Fruit fly (Drosophila melanogaster) whole organism, embryonic: ENCODE measurements around the gene CG15170.

Experiments used
- Bgb ChIP-seq: fragments of 200-800 bp; sonication (Bioruptor generic); IDR thresholded peaks from 2 replicates; pipeline ENCODE4 v1.3.6; 2022; ENCODE audit warnings: missing biosample characterization, missing genetic modification characterization; ENCODE audit not compliant: partially characterized antibody
- Bteb2 ChIP-seq: fragments of 200-800 bp; sonication (Bioruptor generic); optimal IDR thresholded peaks from 2 replicates; lab custom pipeline; 2016; ENCODE audit warnings: missing biosample characterization, missing genetic modification characterization
- CG12659 ChIP-seq: fragments of 200-800 bp; sonication (Bioruptor generic); optimal IDR thresholded peaks from 3 replicates; lab custom pipeline; 2017; ENCODE audit warnings: mild to moderate bottlenecking, missing biosample characterization, missing genetic modification reagents, missing genetic modification characterization
- CG13296 ChIP-seq: fragments of 200-800 bp; sonication (Bioruptor generic); optimal IDR thresholded peaks from 3 replicates; lab custom pipeline; 2018; ENCODE audit warnings: missing biosample characterization, mild to moderate bottlenecking, missing genetic modification characterization
- CG14965 ChIP-seq: fragments of 200-800 bp; sonication (Bioruptor generic); optimal IDR thresholded peaks from 2 replicates; lab custom pipeline; 2016; ENCODE audit warnings: missing biosample characterization, missing genetic modification characterization, borderline replicate concordance
- CG15269 ChIP-seq: fragments of 200-800 bp; sonication (Bioruptor generic); optimal IDR thresholded peaks from 2 replicates; lab custom pipeline; 2018; ENCODE audit warnings: missing biosample characterization, mild to moderate bottlenecking, missing genetic modification characterization, moderate library complexity
- CG15601 ChIP-seq: fragments of 200-800 bp; sonication (Bioruptor generic); optimal IDR thresholded peaks from 3 replicates; lab custom pipeline; 2019; ENCODE audit warnings: missing biosample characterization, mild to moderate bottlenecking, missing genetic modification characterization, moderate library complexity
- CG1603 ChIP-seq: fragments of 200-800 bp; sonication (Bioruptor generic); optimal IDR thresholded peaks from 2 replicates; lab custom pipeline; 2019; ENCODE audit warnings: missing biosample characterization, mild to moderate bottlenecking, missing genetic modification characterization, moderate library complexity
- CG17612 ChIP-seq: fragments of 200-800 bp; sonication (Bioruptor generic); IDR thresholded peaks from 2 replicates; pipeline ENCODE4 v1.3.6; 2022; ENCODE audit warnings: missing biosample characterization, missing genetic modification characterization
- CG3065 ChIP-seq: fragments of 200-800 bp; sonication (Bioruptor generic); optimal IDR thresholded peaks from 2 replicates; lab custom pipeline; 2016; ENCODE audit warnings: missing biosample characterization, missing genetic modification characterization
- CG33213 ChIP-seq: fragments of 200-800 bp; sonication (Bioruptor generic); optimal IDR thresholded peaks from 3 replicates; lab custom pipeline; 2016; ENCODE audit warnings: missing biosample characterization, missing genetic modification characterization
- CG3407 ChIP-seq: fragments of 200-800 bp; sonication (Bioruptor generic); optimal IDR thresholded peaks from 2 replicates; lab custom pipeline; 2018; ENCODE audit warnings: missing biosample characterization, mild to moderate bottlenecking, missing genetic modification characterization
- CG34422 ChIP-seq: fragments of 200-800 bp; sonication (Bioruptor generic); IDR thresholded peaks from 3 replicates; pipeline ENCODE4 v1.3.6; 2022; ENCODE audit warnings: missing biosample characterization, missing genetic modification characterization
- CG5953 ChIP-seq: fragments of 200-800 bp; sonication (Bioruptor generic); IDR thresholded peaks from 2 replicates; pipeline ENCODE4 v1.3.6; 2022; ENCODE audit warnings: missing biosample characterization, missing genetic modification characterization
- CG7928 ChIP-seq: fragments of 200-800 bp; sonication (Bioruptor generic); optimal IDR thresholded peaks from 2 replicates; lab custom pipeline; 2017; ENCODE audit warnings: missing biosample characterization, mild to moderate bottlenecking, missing genetic modification characterization
- CG7963 ChIP-seq: fragments of 200-800 bp; sonication (Bioruptor generic); IDR thresholded peaks from 3 replicates; pipeline ENCODE4 v1.3.6; 2022; ENCODE audit warnings: missing biosample characterization, missing genetic modification characterization; ENCODE audit not compliant: partially characterized antibody
- CG8281 ChIP-seq: fragments of 200-800 bp; sonication (Bioruptor generic); optimal IDR thresholded peaks from 2 replicates; lab custom pipeline; 2018; ENCODE audit warnings: missing biosample characterization, mild to moderate bottlenecking, missing genetic modification characterization, moderate library complexity
- CG8944 ChIP-seq: fragments of 200-800 bp; sonication (Bioruptor generic); optimal IDR thresholded peaks from 3 replicates; lab custom pipeline; 2016; ENCODE audit warnings: missing biosample characterization, missing genetic modification characterization
- CG9437 ChIP-seq: fragments of 200-800 bp; sonication (Bioruptor generic); optimal IDR thresholded peaks from 2 replicates; lab custom pipeline; 2018; ENCODE audit warnings: missing biosample characterization, mild to moderate bottlenecking, missing genetic modification characterization
- Dbx ChIP-seq: fragments of 200-800 bp; sonication (Bioruptor generic); IDR thresholded peaks from 3 replicates; pipeline ENCODE4 v1.3.6; 2022; ENCODE audit warnings: missing biosample characterization, missing genetic modification characterization
- Deaf1 ChIP-seq: fragments of 200-800 bp; optimal IDR thresholded peaks from 3 replicates; lab custom pipeline; 2019; ENCODE audit warnings: missing biosample characterization, mild to moderate bottlenecking, missing genetic modification characterization, moderate library complexity
- Dip3 ChIP-seq: fragments of 200-800 bp; sonication (Bioruptor generic); optimal IDR thresholded peaks from 3 replicates; lab custom pipeline; 2016; ENCODE audit warnings: missing biosample characterization, missing genetic modification characterization
- Elba2 ChIP-seq: fragments of 200-800 bp; sonication (Bioruptor generic); optimal IDR thresholded peaks from 3 replicates; lab custom pipeline; 2016; ENCODE audit warnings: missing biosample characterization, missing genetic modification characterization
- Ets97D ChIP-seq: fragments of 200-800 bp; sonication (Bioruptor generic); optimal IDR thresholded peaks from 3 replicates; lab custom pipeline; 2016; ENCODE audit warnings: missing biosample characterization, missing genetic modification characterization
- Fer3 ChIP-seq: fragments of 200-800 bp; sonication (Bioruptor generic); optimal IDR thresholded peaks from 2 replicates; lab custom pipeline; 2018; ENCODE audit warnings: missing biosample characterization, mild to moderate bottlenecking, missing genetic modification characterization, moderate library complexity
- Kr ChIP-seq: fragments of 200-800 bp; sonication (Bioruptor generic); optimal IDR thresholded peaks from 2 replicates; lab custom pipeline; 2017; ENCODE audit warnings: missing biosample characterization, mild to moderate bottlenecking, missing genetic modification characterization
- Mrtf ChIP-seq: fragments of 200-800 bp; sonication (Bioruptor generic); IDR thresholded peaks from 3 replicates; pipeline ENCODE4 v1.3.6; 2022; ENCODE audit warnings: missing biosample characterization, missing genetic modification characterization
- Ptx1 ChIP-seq: fragments of 200-800 bp; sonication (Bioruptor generic); IDR thresholded peaks from 2 replicates; pipeline ENCODE4 v1.3.6; 2022; ENCODE audit warnings: missing biosample characterization, missing genetic modification characterization
- Rfx ChIP-seq: fragments of 200-800 bp; sonication (Bioruptor generic); IDR thresholded peaks from 2 replicates; pipeline ENCODE4 v1.3.6; 2022; ENCODE audit warnings: missing biosample characterization, missing genetic modification characterization
- Sox100B ChIP-seq: fragments of 200-800 bp; sonication (Bioruptor generic); optimal IDR thresholded peaks from 3 replicates; lab custom pipeline; 2018; ENCODE audit warnings: missing biosample characterization, mild to moderate bottlenecking, missing genetic modification characterization
- Sry-β ChIP-seq: fragments of 200-800 bp; sonication (Bioruptor generic); optimal IDR thresholded peaks from 2 replicates; lab custom pipeline; 2018; ENCODE audit warnings: missing biosample characterization, mild to moderate bottlenecking, missing genetic modification characterization, moderate library complexity
- bowl ChIP-seq: fragments of 200-800 bp; sonication (Bioruptor generic); IDR thresholded peaks from 2 replicates; pipeline ENCODE4 v1.3.6; 2022; ENCODE audit warnings: missing biosample characterization, missing genetic modification characterization
- cato ChIP-seq: fragments of 200-800 bp; sonication (Bioruptor generic); optimal IDR thresholded peaks from 2 replicates; lab custom pipeline; 2016; ENCODE audit warnings: missing biosample characterization, missing genetic modification characterization, borderline replicate concordance
- cg ChIP-seq: fragments of 200-800 bp; sonication (Bioruptor generic); optimal IDR thresholded peaks from 3 replicates; lab custom pipeline; 2019; ENCODE audit warnings: missing biosample characterization, mild to moderate bottlenecking, missing genetic modification characterization, moderate library complexity
- chif ChIP-seq, 2 experiments: fragments of 200-800 bp; sonication (Bioruptor generic); optimal IDR thresholded peaks; 3 replicates each; lab custom pipeline; 2016; ENCODE audit warnings: missing biosample characterization in 2 of 2, missing genetic modification characterization in 2 of 2
- emc ChIP-seq: fragments of 200-800 bp; sonication (Bioruptor generic); optimal IDR thresholded peaks from 2 replicates; lab custom pipeline; 2016; ENCODE audit warnings: missing biosample characterization, missing genetic modification characterization
- fd64A ChIP-seq: fragments of 200-800 bp; sonication (Bioruptor generic); optimal IDR thresholded peaks from 3 replicates; lab custom pipeline; 2018; ENCODE audit warnings: missing biosample characterization, mild to moderate bottlenecking, missing genetic modification characterization
- gem ChIP-seq: fragments of 200-800 bp; sonication (Bioruptor generic); optimal IDR thresholded peaks from 2 replicates; lab custom pipeline; 2019; ENCODE audit warnings: missing biosample characterization, mild to moderate bottlenecking, missing genetic modification characterization, moderate library complexity
- lilli ChIP-seq: fragments of 200-800 bp; sonication (Bioruptor generic); optimal IDR thresholded peaks from 3 replicates; lab custom pipeline; 2016; ENCODE audit warnings: missing biosample characterization, missing genetic modification characterization
- maf-S ChIP-seq: fragments of 200-800 bp; sonication (Bioruptor generic); optimal IDR thresholded peaks from 2 replicates; lab custom pipeline; 2016; ENCODE audit warnings: missing biosample characterization, missing genetic modification characterization
- psq ChIP-seq: fragments of 200-800 bp; sonication (Bioruptor generic); optimal IDR thresholded peaks from 2 replicates; lab custom pipeline; 2017; ENCODE audit warnings: missing biosample characterization, missing genetic modification characterization
- repo ChIP-seq: fragments of 200-800 bp; sonication (Bioruptor generic); optimal IDR thresholded peaks from 2 replicates; lab custom pipeline; 2016; ENCODE audit warnings: missing biosample characterization, missing genetic modification characterization
- slp2 ChIP-seq: fragments of 200-800 bp; sonication (Bioruptor generic); optimal IDR thresholded peaks from 2 replicates; lab custom pipeline; 2016; ENCODE audit warnings: missing biosample characterization, missing genetic modification characterization
- sna ChIP-seq: fragments of 200-800 bp; sonication (Bioruptor generic); IDR thresholded peaks from 2 replicates; pipeline ENCODE4 v1.3.6; 2022; ENCODE audit warnings: missing biosample characterization, missing genetic modification characterization; ENCODE audit not compliant: partially characterized antibody
- so ChIP-seq: fragments of 200-800 bp; sonication (Bioruptor generic); IDR thresholded peaks from 3 replicates; pipeline ENCODE4 v1.3.6; 2022; ENCODE audit warnings: missing biosample characterization, missing genetic modification characterization
- ssp ChIP-seq: fragments of 200-800 bp; sonication (Bioruptor generic); IDR thresholded peaks from 2 replicates; pipeline ENCODE4 v1.3.6; 2022; ENCODE audit warnings: missing biosample characterization, missing genetic modification characterization
- tio ChIP-seq: fragments of 200-800 bp; sonication (Bioruptor generic); optimal IDR thresholded peaks from 2 replicates; lab custom pipeline; 2017; ENCODE audit warnings: missing biosample characterization, missing genetic modification characterization, inconsistent platforms
- tna ChIP-seq: fragments of 200-800 bp; sonication (Bioruptor generic); IDR thresholded peaks from 2 replicates; pipeline ENCODE4 v1.3.6; 2022; ENCODE audit warnings: missing biosample characterization, missing genetic modification characterization; ENCODE audit not compliant: partially characterized antibody
- tup ChIP-seq: fragments of 200-800 bp; sonication (Bioruptor generic); optimal IDR thresholded peaks from 2 replicates; lab custom pipeline; 2016; ENCODE audit warnings: missing biosample characterization, mild to moderate bottlenecking, missing genetic modification characterization, moderate library complexity

CG15170 gene

DNA sequence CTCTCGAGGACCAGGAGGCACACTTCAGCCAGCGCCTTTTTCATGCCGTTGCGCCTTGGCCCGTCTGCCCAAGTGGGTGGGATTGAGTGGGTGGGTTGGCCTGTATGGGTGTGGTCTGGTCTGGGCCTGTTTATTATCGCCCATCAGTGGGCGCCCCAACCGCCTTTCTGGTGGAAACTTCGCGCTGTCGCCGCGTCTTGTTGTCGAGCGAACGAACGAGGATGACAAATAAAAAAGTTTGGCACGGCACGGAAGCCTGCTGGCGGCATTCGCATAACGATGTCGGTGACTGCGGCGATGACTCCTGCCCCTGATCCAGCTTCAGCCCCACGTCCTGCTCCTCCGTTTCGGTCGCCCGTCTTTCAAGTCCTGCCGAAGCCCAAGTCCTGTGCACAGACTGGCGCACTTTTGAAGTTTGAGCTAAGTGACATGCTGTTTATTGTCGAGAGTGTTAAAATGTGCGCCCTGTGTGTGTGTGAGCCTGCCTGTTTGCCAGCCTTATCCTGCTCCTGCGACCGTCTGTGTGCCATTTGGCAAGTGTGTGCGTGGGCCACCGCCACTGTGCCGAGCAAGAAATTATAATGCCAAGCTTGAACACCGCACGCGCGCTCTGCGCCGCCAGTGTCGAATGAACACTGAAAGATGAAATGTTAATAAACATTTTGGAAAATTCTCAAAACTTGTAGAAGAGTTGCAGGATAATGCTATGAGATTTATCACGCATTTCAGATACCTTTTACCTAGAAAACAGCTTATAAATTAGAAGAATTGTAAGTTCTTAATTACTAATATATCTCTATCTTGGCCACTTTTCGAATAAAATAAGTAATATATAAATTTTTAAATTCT lies 24.2 kb upstream of the CG15170 start (continued):
- TF ChIP-seq Sox100B (GFP tag; lab: Kevin White, UChicago), result peak; percentile 82
- TF ChIP-seq Rfx (GFP tag; lab: Robert Waterston, UW), result peak; percentile 57
- peak; percentile 62 for TF ChIP-seq Deaf1 (tag; lab: Kevin White, UChicago)
- peak; percentile 89 for TF ChIP-seq CG13296
- TF ChIP-seq maf-S (GFP tag; lab: Kevin White, UChicago), result no peak
- 0 out of 2 replicates have a peak, but pooled peaks have one; percentile 11 for TF ChIP-seq ssp (GFP tag; lab: Robert Waterston, UW)
- TF ChIP-seq Bteb2 (GFP tag; lab: Kevin White, UChicago), result no peak
- TF ChIP-seq CG5953, result no peak
- TF ChIP-seq sna, result no peak
- TF ChIP-seq CG17612, result no peak
- TF ChIP-seq CG15601 (tag; lab: Kevin White, UChicago), result peak; percentile 66
- no peak for TF ChIP-seq cg (GFP tag; lab: Kevin White, UChicago)
- TF ChIP-seq CG33213 (GFP tag; lab: Kevin White, UChicago), result no peak
- TF ChIP-seq chif (GFP tag; optimal IDR thresholded peaks at IDR 0.05; lab: Kevin White, UChicago), result peak in 1 of 2 experiments; percentile 8
- TF ChIP-seq lilli, result peak; percentile 61
- TF ChIP-seq Mrtf (GFP tag; lab: Robert Waterston, UW), result 0 out of 3 replicates have a peak, but pooled peaks have one; percentile 30
- peak; percentile 85 for TF ChIP-seq CG15269 (tag; lab: Kevin White, UChicago)
- TF ChIP-seq emc (GFP tag; lab: Kevin White, UChicago), result no peak
- no peak for TF ChIP-seq slp2 (GFP tag; lab: Kevin White, UChicago)
- no peak for TF ChIP-seq CG7963 (GFP tag; lab: Robert Waterston, UW)
- TF ChIP-seq tio, result peak; percentile 43
- TF ChIP-seq CG3407 (GFP tag; lab: Kevin White, UChicago), result peak; percentile 17
- no peak for TF ChIP-seq fd64A (GFP tag; lab: Kevin White, UChicago)
- peak; percentile 68; the same call in 1 of the 3 replicates for TF ChIP-seq so (GFP tag; lab: Robert Waterston, UW)
- peak; percentile 59 for TF ChIP-seq CG9437
- peak; percentile 20 for TF ChIP-seq CG7928
- no peak for TF ChIP-seq tna (GFP tag; lab: Robert Waterston, UW)
- TF ChIP-seq CG12659 (GFP tag; lab: Kevin White, UChicago), result peak; percentile 86
- no peak for TF ChIP-seq Sry-β
- TF ChIP-seq CG34422 (GFP tag; lab: Robert Waterston, UW), result peak; percentile 50; the same call in 1 of the 3 replicates
- TF ChIP-seq Bgb, result no peak; the same call in 1 of the 2 replicates
- TF ChIP-seq CG8281, result peak; percentile 59
- peak; percentile 80 for TF ChIP-seq Fer3 (tag; lab: Kevin White, UChicago)
- TF ChIP-seq Dip3 (GFP tag; lab: Kevin White, UChicago), result no peak
- TF ChIP-seq CG3065 (GFP tag; lab: Kevin White, UChicago), result no peak
- TF ChIP-seq cato (GFP tag; lab: Kevin White, UChicago), result no peak
- TF ChIP-seq psq (GFP tag; lab: Kevin White, UChicago), result no peak
- no peak for TF ChIP-seq CG8944 (GFP tag; lab: Kevin White, UChicago)
- peak; percentile 86 for TF ChIP-seq gem (tag; lab: Kevin White, UChicago)
- TF ChIP-seq Elba2 (GFP tag; lab: Kevin White, UChicago), result no peak
- TF ChIP-seq Dbx (GFP tag; lab: Robert Waterston, UW), result peak; percentile 58
- TF ChIP-seq repo (GFP tag; lab: Kevin White, UChicago), result no peak
- no peak for TF ChIP-seq Kr (GFP tag; lab: Kevin White, UChicago)
- no peak for TF ChIP-seq Ets97D (GFP tag; lab: Kevin White, UChicago)
- no peak for TF ChIP-seq tup (GFP tag; lab: Kevin White, UChicago)
- peak; percentile 73 for TF ChIP-seq Ptx1 (GFP tag; lab: Robert Waterston, UW)
- TF ChIP-seq CG1603 (tag; lab: Kevin White, UChicago), result peak; percentile 9
- TF ChIP-seq CG14965, result no peak
- no peak for TF ChIP-seq bowl (GFP tag; lab: Robert Waterston, UW)
